Fruit fly (Drosophila melanogaster): ENCODE measurements around the gene CG31704.

The CG31704 gene

dm6 chr2L:11807697-11808226, 32.7 kb upstream of the CG31704 start (continued):
- peak; percentile 19 for TF ChIP-seq Dip3 (GFP tag; optimal IDR thresholded peaks at IDR 0.05)
- no peak for TF ChIP-seq CG4617 (GFP tag; optimal IDR thresholded peaks at IDR 0.05; ENCODE audit: borderline replicate concordance)
- no peak for TF ChIP-seq Oaz (GFP tag; IDR thresholded peaks at IDR 0.05)
- no peak for TF ChIP-seq CG7556 (GFP tag; optimal IDR thresholded peaks at IDR 0.05)
- no peak for TF ChIP-seq phol (tag; optimal IDR thresholded peaks at IDR 0.05)
- no peak for TF ChIP-seq gem (tag; optimal IDR thresholded peaks at IDR 0.05)
- no peak for TF ChIP-seq CG12104 (GFP tag; optimal IDR thresholded peaks at IDR 0.05)
- TF ChIP-seq z (GFP tag; IDR thresholded peaks at IDR 0.05) = 0 out of 3 replicates have a peak, but pooled peaks have one; percentile 38
- TF ChIP-seq bigmax (GFP tag; optimal IDR thresholded peaks at IDR 0.05) = no peak
- TF ChIP-seq NC2α (GFP tag; optimal IDR thresholded peaks at IDR 0.05) = peak; percentile 20
- no peak for TF ChIP-seq Lpt (GFP tag; optimal IDR thresholded peaks at IDR 0.05)
- peak; percentile 45; the same call in 1 of the 2 replicates for TF ChIP-seq slbo (GFP tag; IDR thresholded peaks at IDR 0.05)
- TF ChIP-seq CG10654 (GFP tag; optimal IDR thresholded peaks at IDR 0.05) = no peak
- peak; percentile 16 for TF ChIP-seq zf30C (GFP tag; optimal IDR thresholded peaks at IDR 0.05)
- TF ChIP-seq CG6654 (GFP tag; optimal IDR thresholded peaks at IDR 0.05) = no peak
- no peak for TF ChIP-seq CG17612 (GFP tag; IDR thresholded peaks at IDR 0.05)
- TF ChIP-seq sr (GFP tag; IDR thresholded peaks at IDR 0.05) = 0 out of 3 replicates have a peak, but pooled peaks have one; percentile 61
- no peak for TF ChIP-seq CG6683 (GFP tag; optimal IDR thresholded peaks at IDR 0.05)
- peak in 1 of 2 experiments; percentile 10 for TF ChIP-seq tll (GFP tag; optimal IDR thresholded peaks at IDR 0.05)
- no peak for TF ChIP-seq CG7357 (GFP tag; IDR thresholded peaks at IDR 0.05)
- TF ChIP-seq jumu (GFP tag; optimal IDR thresholded peaks at IDR 0.05) = no peak
- TF ChIP-seq stc (GFP tag; IDR thresholded peaks at IDR 0.05) = no peak
- TF ChIP-seq CG1529 (GFP tag; optimal IDR thresholded peaks at IDR 0.05) = no peak
- TF ChIP-seq lov (optimal IDR thresholded peaks at IDR 0.05) = no peak
- TF ChIP-seq lov (GFP tag; IDR thresholded peaks at IDR 0.05) = 0 out of 3 replicates have a peak, but pooled peaks have one; percentile 50
- no peak for TF ChIP-seq CG8359 (GFP tag; optimal IDR thresholded peaks at IDR 0.05; ENCODE audit: borderline replicate concordance)
- TF ChIP-seq repo (GFP tag; optimal IDR thresholded peaks at IDR 0.05) = peak; percentile 48
- TF ChIP-seq CG4328 (GFP tag; optimal IDR thresholded peaks at IDR 0.05) = no peak
- no peak for TF ChIP-seq Fer2 (tag; optimal IDR thresholded peaks at IDR 0.05)
- no peak for TF ChIP-seq CG14667 (GFP tag; IDR thresholded peaks at IDR 0.05)
- TF ChIP-seq grau (tag; optimal IDR thresholded peaks at IDR 0.05) = no peak
- TF ChIP-seq gcm2 (GFP tag; optimal IDR thresholded peaks at IDR 0.05) = no peak
- no peak for TF ChIP-seq H2.0 (GFP tag; IDR thresholded peaks at IDR 0.05)
- no peak for TF ChIP-seq NC2β (GFP tag; optimal IDR thresholded peaks at IDR 0.05)
- no peak for TF ChIP-seq CG33213 (GFP tag; optimal IDR thresholded peaks at IDR 0.05)
- peak; percentile 43; the same call in 1 of the 2 replicates for TF ChIP-seq Drgx (GFP tag; IDR thresholded peaks at IDR 0.05)
- no peak for TF ChIP-seq CG18764 (GFP tag; optimal IDR thresholded peaks at IDR 0.05)
- no peak for TF ChIP-seq lmd (GFP tag; IDR thresholded peaks at IDR 0.05)
- no peak for TF ChIP-seq CG9797 (GFP tag; optimal IDR thresholded peaks at IDR 0.05)
- no peak for TF ChIP-seq B-H1 (GFP tag; IDR thresholded peaks at IDR 0.05)
- 0 out of 2 replicates have a peak, but pooled peaks have one; percentile 30 for TF ChIP-seq cas (GFP tag; IDR thresholded peaks at IDR 0.05)
- TF ChIP-seq Bdp1 (GFP tag; optimal IDR thresholded peaks at IDR 0.05) = no peak
- TF ChIP-seq sug (tag; optimal IDR thresholded peaks at IDR 0.05) = peak; percentile 59
- TF ChIP-seq Hr3 (GFP tag; optimal IDR thresholded peaks at IDR 0.05) = no peak
- peak; percentile 12; the same call in 1 of the 2 replicates for TF ChIP-seq E2f2 (GFP tag; IDR thresholded peaks at IDR 0.05)
- no peak for TF ChIP-seq prd (optimal IDR thresholded peaks at IDR 0.05)
- TF ChIP-seq prd (GFP tag; IDR thresholded peaks at IDR 0.05) = no peak
- no peak for TF ChIP-seq al (GFP tag; IDR thresholded peaks at IDR 0.05)
- no peak for TF ChIP-seq Doc3 (GFP tag; IDR thresholded peaks at IDR 0.05; ENCODE audit: partially characterized antibody)
- TF ChIP-seq lola (GFP tag; optimal IDR thresholded peaks at IDR 0.05) = peak in 1 of 3 experiments; percentile 83
- peak; percentile 80 for TF ChIP-seq ci (GFP tag; IDR thresholded peaks at IDR 0.05)
- 0 out of 2 replicates have a peak, but pooled peaks have one; percentile 23 for TF ChIP-seq Dref (GFP tag; IDR thresholded peaks at IDR 0.05)
